Worm (Caenorhabditis elegans) whole organism, mixed stage, embryonic: ENCODE data around the gene col-148.

ENCODE experiments used
- bed-3 ChIP-seq: fragments of 200-800 bp; sonication (Bioruptor generic); optimal IDR thresholded peaks from 3 replicates; lab custom pipeline; 2018; ENCODE audit warnings: mild to moderate bottlenecking, missing genetic modification characterization, moderate library complexity, missing compliant biosample characterization
- blmp-1 ChIP-seq: fragments of 150-350 bp; optimal IDR thresholded peaks from 2 replicates; lab custom pipeline; 2014; ENCODE audit warnings: missing biosample characterization, missing genetic modification characterization
- ceh-39 ChIP-seq: fragments of 150-350 bp; optimal IDR thresholded peaks from 2 replicates; lab custom pipeline; 2014; ENCODE audit warnings: missing biosample characterization, missing genetic modification characterization
- ceh-43 ChIP-seq: fragments of 200-800 bp; sonication (Bioruptor generic); optimal IDR thresholded peaks from 2 replicates; lab custom pipeline; 2018; ENCODE audit warnings: mild to moderate bottlenecking, missing genetic modification characterization, moderate library complexity, missing compliant biosample characterization
- ceh-83 ChIP-seq: fragments of 200-800 bp; sonication (Bioruptor generic); optimal IDR thresholded peaks from 2 replicates; lab custom pipeline; 2018; ENCODE audit warnings: mild to moderate bottlenecking, missing genetic modification characterization, missing compliant biosample characterization
- ces-1 ChIP-seq: fragments of 150-350 bp; optimal IDR thresholded peaks from 2 replicates; lab custom pipeline; 2014; ENCODE audit warnings: missing biosample characterization, missing genetic modification reagents, missing genetic modification characterization
- drap-1 ChIP-seq: fragments of 200-800 bp; sonication (Bioruptor generic); optimal IDR thresholded peaks from 3 replicates; lab custom pipeline; 2018; ENCODE audit warnings: mild to moderate bottlenecking, missing genetic modification characterization, missing compliant biosample characterization
- elt-1 ChIP-seq: sonication (generic microtip); optimal IDR thresholded peaks from 2 replicates; lab custom pipeline; 2017; ENCODE audit warnings: missing genetic modification characterization, mild to moderate bottlenecking, missing compliant biosample characterization, antibody characterized with exemption, moderate library complexity, borderline replicate concordance; ENCODE audit not compliant: insufficient read depth
- elt-3 ChIP-seq: fragments of 150-350 bp; optimal IDR thresholded peaks from 2 replicates; lab custom pipeline; 2014; ENCODE audit warnings: missing biosample characterization, missing genetic modification characterization
- flh-1 ChIP-seq: fragments of 200-800 bp; sonication (Bioruptor generic); optimal IDR thresholded peaks from 2 replicates; lab custom pipeline; 2018; ENCODE audit warnings: mild to moderate bottlenecking, missing genetic modification characterization, moderate library complexity, missing compliant biosample characterization
- ham-2 ChIP-seq: fragments of 200-800 bp; sonication (Bioruptor generic); optimal IDR thresholded peaks from 2 replicates; lab custom pipeline; 2018; ENCODE audit warnings: mild to moderate bottlenecking, missing genetic modification characterization, missing compliant biosample characterization
- hlh-1 ChIP-seq: fragments of 150-350 bp; optimal IDR thresholded peaks from 2 replicates; lab custom pipeline; 2014; ENCODE audit warnings: missing biosample characterization, missing genetic modification reagents, missing genetic modification characterization
- lin-13 ChIP-seq: fragments of 150-350 bp; optimal IDR thresholded peaks from 2 replicates; lab custom pipeline; 2014; ENCODE audit warnings: missing biosample characterization, missing genetic modification characterization
- lsy-2 ChIP-seq: fragments of 150-350 bp; optimal IDR thresholded peaks from 2 replicates; lab custom pipeline; 2014; ENCODE audit warnings: missing biosample characterization, missing genetic modification characterization
- mab-5 ChIP-seq: fragments of 150-350 bp; optimal IDR thresholded peaks from 2 replicates; lab custom pipeline; 2014; ENCODE audit warnings: missing biosample characterization, missing genetic modification characterization
- mep-1 ChIP-seq: fragments of 150-350 bp; optimal IDR thresholded peaks from 2 replicates; lab custom pipeline; 2017; ENCODE audit warnings: missing biosample characterization, missing genetic modification reagents, missing genetic modification characterization, inconsistent platforms
- mls-2 ChIP-seq: sonication (generic microtip); optimal IDR thresholded peaks from 2 replicates; lab custom pipeline; 2016; ENCODE audit warnings: mild to moderate bottlenecking, missing genetic modification characterization, moderate library complexity, missing compliant biosample characterization
- nhr-12 ChIP-seq: fragments of 150-350 bp; optimal IDR thresholded peaks from 2 replicates; lab custom pipeline; 2014; ENCODE audit warnings: missing biosample characterization, missing genetic modification characterization
- nhr-2 ChIP-seq: fragments of 150-350 bp; optimal IDR thresholded peaks from 2 replicates; lab custom pipeline; 2014; ENCODE audit warnings: missing biosample characterization, missing genetic modification characterization
- nhr-237 ChIP-seq: fragments of 150-350 bp; optimal IDR thresholded peaks from 2 replicates; lab custom pipeline; 2014; ENCODE audit warnings: missing biosample characterization, missing genetic modification characterization
- nhr-28 ChIP-seq: fragments of 150-350 bp; optimal IDR thresholded peaks from 2 replicates; lab custom pipeline; 2014; ENCODE audit warnings: missing biosample characterization, missing genetic modification characterization
- nhr-76 ChIP-seq: sonication (generic microtip); optimal IDR thresholded peaks from 2 replicates; lab custom pipeline; 2017; ENCODE audit warnings: missing biosample characterization, missing genetic modification characterization
- pha-4 ChIP-seq: fragments of 150-350 bp; optimal IDR thresholded peaks from 2 replicates; lab custom pipeline; 2018; ENCODE audit warnings: missing biosample characterization, missing genetic modification reagents, missing genetic modification characterization
- sem-2 ChIP-seq: fragments of 200-800 bp; sonication (Bioruptor generic); optimal IDR thresholded peaks from 2 replicates; lab custom pipeline; 2018; ENCODE audit warnings: mild to moderate bottlenecking, missing genetic modification characterization, missing compliant biosample characterization
- snpc-4 ChIP-seq: fragments of 150-350 bp; optimal IDR thresholded peaks from 2 replicates; lab custom pipeline; 2014; ENCODE audit warnings: missing biosample characterization, missing genetic modification characterization
- sptf-1 ChIP-seq: sonication (generic microtip); optimal IDR thresholded peaks from 2 replicates; lab custom pipeline; 2017; ENCODE audit warnings: mild to moderate bottlenecking, missing genetic modification characterization, moderate library complexity, missing compliant biosample characterization
- tbx-8 ChIP-seq: fragments of 200-800 bp; sonication (Bioruptor generic); optimal IDR thresholded peaks from 2 replicates; lab custom pipeline; 2018; ENCODE audit warnings: mild to moderate bottlenecking, missing genetic modification characterization, moderate library complexity, missing compliant biosample characterization
- unc-120 ChIP-seq: sonication (generic microtip); optimal IDR thresholded peaks from 2 replicates; lab custom pipeline; 2017; ENCODE audit warnings: missing genetic modification characterization, missing compliant biosample characterization; ENCODE audit not compliant: poor library complexity, severe bottlenecking
- unc-39 ChIP-seq: fragments of 150-350 bp; optimal IDR thresholded peaks from 2 replicates; lab custom pipeline; 2014; ENCODE audit warnings: missing biosample characterization, missing genetic modification characterization
- unc-62 ChIP-seq: fragments of 150-350 bp; optimal IDR thresholded peaks from 2 replicates; lab custom pipeline; 2014; ENCODE audit warnings: missing biosample characterization, missing genetic modification reagents, missing genetic modification characterization
- zip-8 ChIP-seq: fragments of 150-350 bp; optimal IDR thresholded peaks from 2 replicates; lab custom pipeline; 2014; ENCODE audit warnings: missing biosample characterization, missing genetic modification characterization
- ztf-11 ChIP-seq: fragments of 150-350 bp; optimal IDR thresholded peaks from 2 replicates; lab custom pipeline; 2014; ENCODE audit warnings: missing biosample characterization, missing genetic modification characterization

col-148 gene

DNA sequence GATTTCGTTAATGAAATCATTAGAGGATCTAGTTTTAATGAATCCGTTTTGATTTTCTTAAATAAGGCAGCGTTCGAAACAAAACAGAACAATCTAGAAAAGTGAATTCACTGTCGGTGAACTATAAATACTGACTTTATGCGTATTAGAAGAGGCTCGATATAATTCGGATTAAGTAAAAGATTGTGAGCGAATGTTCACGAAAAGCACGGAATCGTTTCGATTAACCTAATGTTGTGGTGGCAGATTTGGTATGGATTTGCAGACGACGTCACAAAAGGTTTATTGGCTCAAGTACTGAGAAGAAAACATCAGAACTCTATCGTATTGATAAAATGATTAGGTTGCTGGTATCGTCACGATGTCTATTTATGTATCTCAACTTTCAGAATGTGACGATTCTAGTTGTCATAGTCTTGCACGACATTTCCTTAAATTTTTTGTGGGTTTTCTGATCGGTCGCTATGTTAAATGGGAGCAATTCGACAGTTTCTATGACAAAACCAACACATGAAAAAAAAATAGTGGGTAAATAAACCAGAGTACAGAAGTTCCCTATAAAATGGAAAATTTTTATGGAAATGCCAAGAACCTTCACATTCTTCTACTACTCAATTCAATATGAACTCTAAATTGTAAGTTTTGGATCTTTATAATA is 12.2 kb upstream of the col-148 start, which contains the start of the genes pyt-1 and fipr-7:
pyt-1 (minus strand) TSS at position 101 of the 658 bp plus-strand sequence.
fipr-7 (plus strand) TSS at position 608 of the 658 bp plus-strand sequence.
- no peak for TF ChIP-seq tbx-8 (GFP tag; lab: Kevin White, UChicago)
- TF ChIP-seq ceh-83 (GFP tag; lab: Kevin White, UChicago) = no peak
- no peak for TF ChIP-seq unc-39 (tag; lab: Kevin White, UChicago)
- TF ChIP-seq mab-5 (tag; lab: Kevin White, UChicago) = no peak
- TF ChIP-seq elt-1 (tag; lab: Kevin White, UChicago) = no peak
- TF ChIP-seq nhr-76 = no peak
- no peak for TF ChIP-seq hlh-1 (tag; lab: Kevin White, UChicago)
- TF ChIP-seq ztf-11 (tag; lab: Kevin White, UChicago) = no peak
- no peak for TF ChIP-seq lsy-2 (tag; lab: Kevin White, UChicago)
- TF ChIP-seq unc-120 (tag; lab: Kevin White, UChicago) = no peak
- no peak for TF ChIP-seq drap-1 (GFP tag; lab: Kevin White, UChicago)

DNA sequence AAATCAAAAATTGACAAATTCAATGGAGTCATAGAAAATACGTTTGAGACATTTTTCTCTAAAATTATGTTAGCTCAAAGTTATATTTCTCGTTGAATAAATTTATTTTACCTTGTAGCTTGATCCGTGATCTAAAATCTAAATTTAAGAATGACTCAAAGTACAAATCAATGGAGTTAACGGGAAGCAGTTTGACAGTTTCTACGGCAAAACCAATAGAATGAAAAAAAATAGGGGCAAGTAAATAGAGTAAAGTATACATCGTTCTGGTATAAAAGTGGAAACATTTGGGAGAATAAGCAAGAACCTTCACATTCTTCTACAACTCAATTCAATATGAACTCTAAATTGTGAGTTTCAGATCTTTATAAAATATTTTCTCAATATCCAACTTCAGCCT is 10.6 kb upstream of the col-148 start, which contains the start of gene fipr-6:
fipr-6 (plus strand) TSS at position 301 of the 400 bp plus-strand sequence.
- TF ChIP-seq drap-1 (GFP tag; lab: Kevin White, UChicago) = no peak
- TF ChIP-seq nhr-237 (tag; lab: Kevin White, UChicago) = no peak
- TF ChIP-seq lin-13 (tag; lab: Kevin White, UChicago) = no peak
- no peak for TF ChIP-seq ceh-39 (tag; lab: Kevin White, UChicago)
- TF ChIP-seq unc-39 (tag; lab: Kevin White, UChicago) = no peak
- no peak for TF ChIP-seq nhr-2
- TF ChIP-seq unc-62 (GFP tag; lab: Kevin White, UChicago) = no peak
- TF ChIP-seq ces-1 (GFP tag; lab: Kevin White, UChicago) = no peak
- TF ChIP-seq elt-1 (tag; lab: Kevin White, UChicago) = no peak
- TF ChIP-seq sem-2 = no peak
- no peak for TF ChIP-seq lsy-2 (tag; lab: Kevin White, UChicago)
- no peak for TF ChIP-seq mab-5 (tag; lab: Kevin White, UChicago)
- TF ChIP-seq ztf-11 (tag; lab: Kevin White, UChicago) = no peak
- TF ChIP-seq nhr-76 = no peak

DNA sequence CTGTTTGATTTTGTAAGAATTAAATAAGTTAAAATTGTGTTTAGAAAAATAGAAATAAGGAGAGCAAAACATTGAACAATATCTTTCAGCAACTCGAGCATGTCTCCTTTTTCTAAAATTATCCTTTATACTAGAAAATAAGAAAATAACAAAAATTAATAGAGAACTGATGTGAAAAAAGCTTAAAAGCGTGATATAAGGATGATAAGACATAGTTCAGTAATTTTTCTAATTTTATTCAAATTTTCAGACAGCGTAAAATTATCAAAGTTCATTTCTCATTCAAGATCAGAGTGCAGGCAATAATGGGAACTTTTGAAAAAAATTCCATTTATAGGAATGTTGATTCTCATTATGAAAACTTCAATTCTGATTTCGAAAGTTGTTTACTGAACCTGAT is 8.2 kb upstream of the col-148 start, which contains the start of gene str-182:
str-182 (minus strand) TSS at position 101 of the 400 bp plus-strand sequence.
- TF ChIP-seq pha-4 (tag; lab: Kevin White, UChicago) = no peak
- TF ChIP-seq ceh-43 = no peak
- no peak for TF ChIP-seq zip-8 (tag; lab: Kevin White, UChicago)
- no peak for TF ChIP-seq elt-1 (tag; lab: Kevin White, UChicago)
- no peak for TF ChIP-seq lsy-2 (tag; lab: Kevin White, UChicago)
- no peak for TF ChIP-seq blmp-1
- TF ChIP-seq unc-120 (tag; lab: Kevin White, UChicago) = no peak
- TF ChIP-seq ztf-11 (tag; lab: Kevin White, UChicago) = no peak
- TF ChIP-seq ham-2 (GFP tag; lab: Kevin White, UChicago) = no peak
- TF ChIP-seq nhr-2 = no peak

DNA sequence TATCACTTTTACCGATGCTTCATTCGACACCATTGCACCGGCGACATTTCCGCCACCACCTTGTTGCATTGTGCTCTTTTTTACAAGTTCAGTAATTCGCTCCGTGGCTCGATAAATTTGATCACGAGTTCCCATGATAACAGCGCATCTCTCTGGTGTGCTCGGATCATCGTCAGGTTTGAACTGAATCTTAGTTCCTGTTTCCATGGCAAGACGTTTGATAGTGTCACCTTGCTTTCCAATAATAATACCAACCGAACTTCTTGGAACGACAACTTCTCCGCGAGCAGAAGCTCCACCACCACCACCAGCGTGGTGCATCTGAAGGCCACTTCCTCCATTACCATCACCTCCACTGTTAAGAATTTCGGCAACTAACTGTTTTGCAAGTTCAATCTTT is 4.4 kb upstream of the col-148 start:
- TF ChIP-seq nhr-76 (no peak), elt-1 (tag; lab: Kevin White, UChicago) (no peak), zip-8 (tag; lab: Kevin White, UChicago) (no peak), mep-1 (tag; lab: Kevin White, UChicago) (no peak), flh-1 (no peak), sptf-1 (no peak), ztf-11 (tag; lab: Kevin White, UChicago) (no peak), mls-2 (no peak), elt-3 (tag; lab: Kevin White, UChicago) (no peak), tbx-8 (GFP tag; lab: Kevin White, UChicago) (no peak), nhr-2 (no peak), nhr-12 (no peak)
- TF ChIP-seq, all 35 proteins: peak for 0

DNA sequence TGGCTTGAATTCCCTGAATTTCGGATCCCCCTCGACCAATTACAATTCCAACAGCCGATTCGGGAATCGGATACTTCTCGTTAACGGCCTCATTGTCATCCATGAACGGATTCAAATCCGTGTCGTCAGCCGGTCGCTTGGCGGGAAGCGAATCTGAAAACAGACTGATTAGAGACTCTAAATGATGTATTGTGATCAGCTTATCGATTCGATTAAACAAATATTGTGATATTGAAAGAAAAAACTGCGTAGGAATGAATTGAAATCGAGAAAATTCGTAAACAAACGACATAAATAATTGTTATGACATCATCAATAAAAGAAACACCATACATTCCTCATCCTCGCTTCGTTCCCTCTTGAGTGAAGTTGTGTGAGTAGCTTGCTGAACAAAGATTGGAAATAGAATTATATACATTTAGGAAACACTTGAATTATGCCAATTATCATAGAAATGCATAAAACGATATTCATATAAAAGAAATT is 3.6 kb upstream of the col-148 start:
- TF ChIP-seq nhr-76 = no peak
- no peak for TF ChIP-seq lin-13 (tag; lab: Kevin White, UChicago)
- no peak for TF ChIP-seq ces-1 (GFP tag; lab: Kevin White, UChicago)
- TF ChIP-seq pha-4 (tag; lab: Kevin White, UChicago) = no peak
- no peak for TF ChIP-seq sem-2
- no peak for TF ChIP-seq bed-3 (GFP tag; lab: Kevin White, UChicago)
- no peak for TF ChIP-seq nhr-28 (tag; lab: Kevin White, UChicago)
- no peak for TF ChIP-seq hlh-1 (tag; lab: Kevin White, UChicago)
- TF ChIP-seq mls-2 = no peak
- no peak for TF ChIP-seq mep-1 (tag; lab: Kevin White, UChicago)
- TF ChIP-seq ceh-39 (tag; lab: Kevin White, UChicago) = no peak
- no peak for TF ChIP-seq snpc-4 (tag; lab: Kevin White, UChicago)
- TF ChIP-seq ham-2 (GFP tag; lab: Kevin White, UChicago) = no peak
- TF ChIP-seq unc-120 (tag; lab: Kevin White, UChicago) = no peak
- TF ChIP-seq nhr-12 = no peak
- TF ChIP-seq tbx-8 (GFP tag; lab: Kevin White, UChicago) = no peak
- TF ChIP-seq sptf-1 = no peak
- TF ChIP-seq blmp-1 = no peak
- TF ChIP-seq, all 35 proteins: peak for 0
